Fruit fly (Drosophila melanogaster) whole organism, embryonic: Measurements from ENCODE around the gene Sptr.

ENCODE experiments used
- ATbp ChIP-seq: fragments of 200-800 bp; sonication (Bioruptor generic); optimal IDR thresholded peaks from 2 replicates; lab custom pipeline; 2017; ENCODE audit warnings: missing biosample characterization, mild to moderate bottlenecking, missing genetic modification characterization, missing genetic modification reagents
- CG10543 ChIP-seq: fragments of 200-800 bp; sonication (Bioruptor generic); optimal IDR thresholded peaks from 3 replicates; lab custom pipeline; 2017; ENCODE audit warnings: missing biosample characterization, mild to moderate bottlenecking, missing genetic modification characterization, moderate library complexity
- CG10565 ChIP-seq: fragments of 200-800 bp; sonication (Bioruptor generic); optimal IDR thresholded peaks from 3 replicates; lab custom pipeline; 2016; ENCODE audit warnings: missing biosample characterization, mild to moderate bottlenecking, missing genetic modification characterization
- CG10654 ChIP-seq: fragments of 200-800 bp; sonication (Bioruptor generic); optimal IDR thresholded peaks from 2 replicates; lab custom pipeline; 2016; ENCODE audit warnings: missing biosample characterization, missing genetic modification characterization
- CG12236 ChIP-seq: fragments of 200-800 bp; sonication (Bioruptor generic); optimal IDR thresholded peaks from 2 replicates; lab custom pipeline; 2016; ENCODE audit warnings: missing biosample characterization, missing genetic modification characterization
- CG1233 ChIP-seq: fragments of 200-800 bp; sonication (Bioruptor generic); optimal IDR thresholded peaks from 4 replicates; lab custom pipeline; 2018; ENCODE audit warnings: missing biosample characterization, mild to moderate bottlenecking, missing genetic modification characterization
- CG12744 ChIP-seq: fragments of 200-800 bp; sonication (Bioruptor generic); optimal IDR thresholded peaks from 2 replicates; lab custom pipeline; 2016; ENCODE audit warnings: missing biosample characterization, missing genetic modification characterization
- CG12769 ChIP-seq: fragments of 200-800 bp; sonication (Bioruptor generic); optimal IDR thresholded peaks from 2 replicates; lab custom pipeline; 2019; ENCODE audit warnings: missing biosample characterization, mild to moderate bottlenecking, missing genetic modification characterization, moderate library complexity
- CG14965 ChIP-seq: fragments of 200-800 bp; sonication (Bioruptor generic); optimal IDR thresholded peaks from 2 replicates; lab custom pipeline; 2016; ENCODE audit warnings: missing biosample characterization, missing genetic modification characterization, borderline replicate concordance
- CG15073 ChIP-seq: fragments of 200-800 bp; sonication (Bioruptor generic); optimal IDR thresholded peaks from 2 replicates; lab custom pipeline; 2016; ENCODE audit warnings: missing biosample characterization, missing genetic modification characterization
- CG17385 ChIP-seq: fragments of 200-800 bp; sonication (Bioruptor generic); optimal IDR thresholded peaks from 3 replicates; lab custom pipeline; 2018; ENCODE audit warnings: missing biosample characterization, mild to moderate bottlenecking, missing genetic modification characterization
- CG3163 ChIP-seq: fragments of 200-800 bp; sonication (Bioruptor generic); optimal IDR thresholded peaks from 3 replicates; lab custom pipeline; 2016; ENCODE audit warnings: missing biosample characterization, missing genetic modification characterization
- CG33213 ChIP-seq: fragments of 200-800 bp; sonication (Bioruptor generic); optimal IDR thresholded peaks from 3 replicates; lab custom pipeline; 2016; ENCODE audit warnings: missing biosample characterization, missing genetic modification characterization
- CG34224 ChIP-seq: fragments of 200-800 bp; sonication (Bioruptor generic); IDR thresholded peaks from 3 replicates; pipeline ENCODE4 v1.3.6; 2022; ENCODE audit warnings: missing biosample characterization, missing genetic modification characterization; ENCODE audit not compliant: partially characterized antibody
- CG7372 ChIP-seq: fragments of 200-800 bp; sonication (Bioruptor generic); IDR thresholded peaks from 2 replicates; pipeline ENCODE4 v1.3.6; 2022; ENCODE audit warnings: missing biosample characterization, missing genetic modification characterization
- CG7745 ChIP-seq: fragments of 200-800 bp; sonication (Bioruptor generic); optimal IDR thresholded peaks from 2 replicates; lab custom pipeline; 2018; ENCODE audit warnings: missing biosample characterization, mild to moderate bottlenecking, missing genetic modification characterization, moderate library complexity
- CG9727 ChIP-seq: fragments of 200-800 bp; sonication (Bioruptor generic); optimal IDR thresholded peaks from 3 replicates; lab custom pipeline; 2017; ENCODE audit warnings: missing biosample characterization, mild to moderate bottlenecking, missing genetic modification characterization
- CrebB ChIP-seq: fragments of 200-800 bp; sonication (Bioruptor generic); optimal IDR thresholded peaks from 3 replicates; lab custom pipeline; 2018; ENCODE audit warnings: missing biosample characterization, mild to moderate bottlenecking, missing genetic modification characterization
- E2f2 ChIP-seq: fragments of 200-800 bp; sonication (Bioruptor generic); IDR thresholded peaks from 2 replicates; pipeline ENCODE4 v1.3.6; 2022; ENCODE audit warnings: missing biosample characterization, missing genetic modification characterization
- Gsc ChIP-seq: fragments of 200-800 bp; sonication (Bioruptor generic); IDR thresholded peaks from 2 replicates; pipeline ENCODE4 v1.3.6; 2022; ENCODE audit warnings: missing biosample characterization, missing genetic modification characterization
- Hand ChIP-seq: fragments of 200-800 bp; sonication (Bioruptor generic); optimal IDR thresholded peaks from 2 replicates; lab custom pipeline; 2017; ENCODE audit warnings: mild to moderate bottlenecking, missing biosample characterization, missing genetic modification reagents, missing genetic modification characterization
- NK7.1 ChIP-seq: fragments of 200-800 bp; sonication (Bioruptor generic); optimal IDR thresholded peaks from 3 replicates; lab custom pipeline; 2016; ENCODE audit warnings: missing biosample characterization, missing genetic modification characterization
- Nf-YC ChIP-seq: fragments of 200-800 bp; optimal IDR thresholded peaks from 3 replicates; lab custom pipeline; 2019; ENCODE audit warnings: missing biosample characterization, mild to moderate bottlenecking, missing genetic modification characterization, moderate library complexity
- Scr ChIP-seq: fragments of 200-800 bp; sonication (Bioruptor generic); IDR thresholded peaks from 2 replicates; pipeline ENCODE4 v1.3.6; 2022; ENCODE audit warnings: missing biosample characterization, missing genetic modification characterization; ENCODE audit not compliant: partially characterized antibody
- Side ChIP-seq: fragments of 200-800 bp; sonication (Bioruptor generic); optimal IDR thresholded peaks from 2 replicates; lab custom pipeline; 2016; ENCODE audit warnings: missing biosample characterization, missing genetic modification characterization
- TFAM ChIP-seq: fragments of 200-800 bp; sonication (Bioruptor generic); optimal IDR thresholded peaks from 2 replicates; lab custom pipeline; 2017; ENCODE audit warnings: missing biosample characterization, missing genetic modification characterization, inconsistent platforms
- ac ChIP-seq: fragments of 200-800 bp; sonication (Bioruptor generic); optimal IDR thresholded peaks from 3 replicates; lab custom pipeline; 2017; ENCODE audit warnings: missing biosample characterization, mild to moderate bottlenecking, missing genetic modification characterization
- bab2 ChIP-seq: fragments of 200-800 bp; sonication (Bioruptor generic); optimal IDR thresholded peaks from 2 replicates; lab custom pipeline; 2016; ENCODE audit warnings: missing biosample characterization, missing genetic modification characterization
- bcd ChIP-seq: fragments of 200-800 bp; sonication (Bioruptor generic); optimal IDR thresholded peaks from 2 replicates; lab custom pipeline; 2017; ENCODE audit warnings: missing biosample characterization, mild to moderate bottlenecking, missing genetic modification characterization
- bsh ChIP-seq, 2 experiments: fragments of 200-800 bp; sonication (Bioruptor generic); optimal IDR thresholded peaks; 2 replicates each; lab custom pipeline; 2017 to 2018; ENCODE audit warnings: mild to moderate bottlenecking in 2 of 2, missing biosample characterization in 2 of 2, missing genetic modification characterization in 2 of 2, moderate library complexity in 1 of 2
- cg ChIP-seq: fragments of 200-800 bp; sonication (Bioruptor generic); optimal IDR thresholded peaks from 3 replicates; lab custom pipeline; 2019; ENCODE audit warnings: missing biosample characterization, mild to moderate bottlenecking, missing genetic modification characterization, moderate library complexity
- chinmo ChIP-seq: fragments of 200-800 bp; sonication (Bioruptor generic); IDR thresholded peaks from 4 replicates; pipeline ENCODE4 v1.3.6; 2022; ENCODE audit warnings: missing biosample characterization, missing genetic modification characterization; ENCODE audit not compliant: partially characterized antibody
- ci ChIP-seq: fragments of 200-800 bp; sonication (Bioruptor generic); IDR thresholded peaks from 3 replicates; pipeline ENCODE4 v1.3.6; 2022; ENCODE audit warnings: missing biosample characterization, missing genetic modification characterization
- crp ChIP-seq, 2 experiments: fragments of 200-800 bp; sonication (Bioruptor generic); optimal IDR thresholded peaks; 2 replicates in 1 of 2; 3 replicates in 1 of 2; lab custom pipeline; 2017; ENCODE audit warnings: missing biosample characterization in 2 of 2, missing genetic modification characterization in 2 of 2, mild to moderate bottlenecking in 1 of 2, moderate library complexity in 1 of 2
- dmrt99B ChIP-seq: fragments of 200-800 bp; sonication (Bioruptor generic); optimal IDR thresholded peaks from 2 replicates; lab custom pipeline; 2018; ENCODE audit warnings: missing biosample characterization, mild to moderate bottlenecking, missing genetic modification characterization, moderate library complexity
- dpn ChIP-seq, 2 experiments: fragments of 200-800 bp; sonication (Bioruptor generic); optimal IDR thresholded peaks; 3 replicates each; lab custom pipeline; 2016; ENCODE audit warnings: missing biosample characterization in 2 of 2, missing genetic modification characterization in 2 of 2
- dysf ChIP-seq: fragments of 200-800 bp; sonication (Bioruptor generic); IDR thresholded peaks from 3 replicates; pipeline ENCODE4 v1.3.6; 2022; ENCODE audit warnings: missing biosample characterization, missing genetic modification characterization
- en ChIP-seq: fragments of 200-800 bp; sonication (Bioruptor generic); optimal IDR thresholded peaks from 2 replicates; lab custom pipeline; 2016; ENCODE audit warnings: missing biosample characterization, missing genetic modification characterization
- gcm ChIP-seq: fragments of 200-800 bp; sonication (Bioruptor generic); optimal IDR thresholded peaks from 2 replicates; lab custom pipeline; 2019; ENCODE audit warnings: missing biosample characterization, mild to moderate bottlenecking, missing genetic modification characterization, moderate library complexity
- gro ChIP-seq: fragments of 200-800 bp; sonication (Bioruptor generic); optimal IDR thresholded peaks from 2 replicates; lab custom pipeline; 2016; ENCODE audit warnings: missing biosample characterization, missing genetic modification characterization
- hkb ChIP-seq, 2 experiments: fragments of 200-800 bp in 1 of 2; fragments of >200 bp in 1 of 2; sonication (Bioruptor generic) in 1 of 2; IDR thresholded peaks in 1 of 2; optimal IDR thresholded peaks in 1 of 2; 2 replicates each; pipeline versions ENCODE4 v1.3.6 to Lab custom; 2017 to 2022; ENCODE audit warnings: missing biosample characterization in 1 of 2, missing genetic modification characterization in 1 of 2
- hth ChIP-seq: fragments of >200 bp; optimal IDR thresholded peaks from 2 replicates; lab custom pipeline; 2017; ENCODE audit warnings: inconsistent platforms
- mam ChIP-seq: fragments of 200-800 bp; sonication (Bioruptor generic); optimal IDR thresholded peaks from 3 replicates; lab custom pipeline; 2016; ENCODE audit warnings: missing biosample characterization, missing genetic modification characterization
- org-1 ChIP-seq: fragments of 200-800 bp; sonication (Bioruptor generic); optimal IDR thresholded peaks from 2 replicates; lab custom pipeline; 2017; ENCODE audit warnings: missing biosample characterization, missing genetic modification characterization
- pzg ChIP-seq: fragments of 200-800 bp; sonication (Bioruptor generic); optimal IDR thresholded peaks from 3 replicates; lab custom pipeline; 2018; ENCODE audit warnings: missing biosample characterization, mild to moderate bottlenecking, missing genetic modification characterization, moderate library complexity
- rib ChIP-seq: fragments of 200-800 bp; sonication (Bioruptor generic); IDR thresholded peaks from 2 replicates; pipeline ENCODE4 v1.3.6; 2022; ENCODE audit warnings: missing biosample characterization, missing genetic modification characterization
- sens ChIP-seq: fragments of 200-800 bp; sonication (Bioruptor generic); peaks from one replicate; lab custom pipeline; 2016; ENCODE audit warnings: missing biosample characterization, missing genetic modification characterization
- tio ChIP-seq: fragments of 200-800 bp; sonication (Bioruptor generic); optimal IDR thresholded peaks from 2 replicates; lab custom pipeline; 2017; ENCODE audit warnings: missing biosample characterization, missing genetic modification characterization, inconsistent platforms
- wor ChIP-seq: fragments of 200-800 bp; sonication (Bioruptor generic); IDR thresholded peaks from 2 replicates; pipeline ENCODE4 v1.3.6; 2022; ENCODE audit warnings: missing biosample characterization, missing genetic modification characterization

Gene Sptr

DNA sequence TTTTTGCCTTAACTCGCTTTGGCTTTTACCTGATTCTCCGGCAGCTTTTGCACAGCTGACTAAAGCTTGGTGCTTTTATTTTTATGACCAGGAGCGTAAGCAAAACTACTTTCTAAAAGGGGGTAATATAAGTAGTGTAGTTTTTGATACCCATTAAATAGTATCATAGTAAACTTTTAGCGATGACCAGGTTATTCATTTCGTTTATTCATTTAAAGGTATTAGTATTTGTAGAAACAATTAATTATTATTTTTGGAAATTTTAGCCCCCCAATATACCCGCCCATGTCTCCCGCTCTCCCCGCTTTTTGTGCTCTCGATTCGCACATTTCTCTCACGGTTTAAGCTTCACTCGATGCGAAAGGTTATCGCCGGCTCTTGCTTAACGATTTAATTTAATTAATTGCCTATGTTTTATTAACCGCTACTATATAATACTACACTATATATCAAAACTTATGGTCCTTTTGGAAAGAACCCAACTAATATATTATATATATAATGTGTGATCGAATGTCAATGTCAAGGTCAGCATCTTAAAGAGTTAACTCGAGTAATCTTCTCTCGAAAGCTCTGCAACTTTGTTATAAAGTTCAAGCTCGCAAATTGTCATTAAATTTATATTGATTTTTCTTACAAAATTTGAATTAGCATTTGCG lies at the start of gene Sptr:
Gene Sptr (minus strand): TSS at position 61 of the 659 bp plus-strand sequence.
- peak; percentile 80 for TF ChIP-seq Nf-YC (tag; lab: Kevin White, UChicago)
- TF ChIP-seq ATbp (GFP tag; lab: Kevin White, UChicago): peak; percentile 80
- TF ChIP-seq CG34224: no peak
- peak; percentile 88 for TF ChIP-seq CrebB (tag; lab: Kevin White, UChicago)
- peak; percentile 82 for TF ChIP-seq org-1 (GFP tag; lab: Kevin White, UChicago)
- peak; percentile 84 for TF ChIP-seq CG17385 (GFP tag; lab: Kevin White, UChicago)
- no peak for TF ChIP-seq hkb (optimal IDR thresholded peaks at IDR 0.05; lab: Kevin White, UChicago)
- TF ChIP-seq hkb (GFP tag; IDR thresholded peaks at IDR 0.05; lab: Robert Waterston, UW): peak; percentile 94
- peak; percentile 86 for TF ChIP-seq mam (GFP tag; lab: Kevin White, UChicago)
- TF ChIP-seq sens: peak; percentile 90
- TF ChIP-seq Scr (GFP tag; lab: Robert Waterston, UW): no peak
- peak; percentile 78 for TF ChIP-seq CG10654 (GFP tag; lab: Kevin White, UChicago)
- TF ChIP-seq CG12744 (GFP tag; lab: Kevin White, UChicago): peak; percentile 68
- TF ChIP-seq Side (GFP tag; lab: Kevin White, UChicago): peak; percentile 71
- TF ChIP-seq CG12769 (tag; lab: Kevin White, UChicago): peak; percentile 89
- TF ChIP-seq CG10565: no peak
- TF ChIP-seq dmrt99B: peak; percentile 92
- peak; percentile 72 to 79 for TF ChIP-seq bsh (GFP tag; optimal IDR thresholded peaks at IDR 0.05; lab: Kevin White, UChicago)
- no peak for TF ChIP-seq chinmo (GFP tag; lab: Robert Waterston, UW)
- TF ChIP-seq CG3163 (GFP tag; lab: Kevin White, UChicago): peak; percentile 46
- TF ChIP-seq TFAM (GFP tag; lab: Kevin White, UChicago): no peak
- no peak for TF ChIP-seq CG14965
- peak; percentile 77 for TF ChIP-seq E2f2 (GFP tag; lab: Robert Waterston, UW)
- TF ChIP-seq dysf (GFP tag; lab: Robert Waterston, UW): peak; percentile 95
- no peak for TF ChIP-seq cg (GFP tag; lab: Kevin White, UChicago)
- no peak for TF ChIP-seq CG15073
- no peak for TF ChIP-seq Gsc (GFP tag; lab: Robert Waterston, UW)
- TF ChIP-seq CG12236 (GFP tag; lab: Kevin White, UChicago): no peak
- peak; percentile 84 for TF ChIP-seq CG7372 (GFP tag; lab: Robert Waterston, UW)
- no peak for TF ChIP-seq ac
- peak; percentile 12 for TF ChIP-seq pzg (GFP tag; lab: Kevin White, UChicago)
- TF ChIP-seq bcd: peak; percentile 87
- no peak for TF ChIP-seq hth
- TF ChIP-seq gcm (GFP tag; lab: Kevin White, UChicago): peak; percentile 78
- TF ChIP-seq crp (GFP tag; optimal IDR thresholded peaks at IDR 0.05; lab: Kevin White, UChicago): peak in 1 of 2 experiments; percentile 69
- TF ChIP-seq tio: peak; percentile 62
- TF ChIP-seq CG10543 (GFP tag; lab: Kevin White, UChicago): peak; percentile 91
- peak; percentile 22 for TF ChIP-seq en (GFP tag; lab: Kevin White, UChicago)
- TF ChIP-seq CG7745 (tag; lab: Kevin White, UChicago): no peak
- peak; percentile 91 for TF ChIP-seq Hand (GFP tag; lab: Kevin White, UChicago)
- TF ChIP-seq dpn (GFP tag; optimal IDR thresholded peaks at IDR 0.05; lab: Kevin White, UChicago): peak; percentile 85 to 86
- peak; percentile 86 for TF ChIP-seq gro (GFP tag; lab: Kevin White, UChicago)
- TF ChIP-seq NK7.1 (GFP tag; lab: Kevin White, UChicago): peak; percentile 49
- peak; percentile 86 for TF ChIP-seq CG9727
- TF ChIP-seq CG33213 (GFP tag; lab: Kevin White, UChicago): peak; percentile 62
- peak; percentile 88 for TF ChIP-seq ci (GFP tag; lab: Robert Waterston, UW)
- TF ChIP-seq wor (GFP tag; lab: Robert Waterston, UW): peak; percentile 67
- peak; percentile 76 for TF ChIP-seq bab2
- peak; percentile 84 for TF ChIP-seq rib
- TF ChIP-seq CG1233 (GFP tag; lab: Kevin White, UChicago): peak; percentile 80
